3 worm cellular contexts compared by ENCODE assay signal in genomic region chrX:12171631-12172348, ce11.
A peak's percentile ranks its signal among the peaks of the same experiment; 100 is the strongest.
TF ChIP-seq lines count a peak whose summit lies in the region.

TSS of gene F57G12.1 (minus strand) at chrX:12171681.

TF ChIP-seq in whole organism, L1 larva, 84 proteins besides CTCF, POLR2A, EP300 and RAD21 (continued from another document and continues in another):
- TF ChIP-seq dsc-1 (tag; optimal IDR thresholded peaks at IDR 0.05; lab: Kevin White, UChicago): peak; percentile 64
- peak; percentile 60 for TF ChIP-seq fos-1 (tag; optimal IDR thresholded peaks at IDR 0.05; lab: Kevin White, UChicago)
- peak; percentile 35 for TF ChIP-seq mef-2 (tag; optimal IDR thresholded peaks at IDR 0.05; lab: Kevin White, UChicago)
- no peak for TF ChIP-seq aha-1 (tag; optimal IDR thresholded peaks at IDR 0.05; lab: Kevin White, UChicago)
- peak; percentile 86 for TF ChIP-seq fkh-8 (tag; optimal IDR thresholded peaks at IDR 0.05; lab: Kevin White, UChicago)
- no peak for TF ChIP-seq nhr-12 (tag; optimal IDR thresholded peaks at IDR 0.05; lab: Kevin White, UChicago)
- peak; percentile 18 for TF ChIP-seq sup-37 (GFP tag; optimal IDR thresholded peaks at IDR 0.05; lab: Kevin White, UChicago)
- peak; percentile 45 for TF ChIP-seq nhr-90 (tag; optimal IDR thresholded peaks at IDR 0.05; lab: Kevin White, UChicago; ENCODE audit: poor library complexity)
- peak; percentile 56 for TF ChIP-seq fkh-10 (GFP tag; optimal IDR thresholded peaks at IDR 0.05; lab: Kevin White, UChicago)
- peak; percentile 64 to 86 (median 75) for TF ChIP-seq ceh-82 (tag; optimal IDR thresholded peaks at IDR 0.05; lab: Kevin White, UChicago)
- no peak for TF ChIP-seq unc-62 (GFP tag; optimal IDR thresholded peaks at IDR 0.05; lab: Kevin White, UChicago)
- TF ChIP-seq egl-13 (tag; optimal IDR thresholded peaks at IDR 0.05; lab: Kevin White, UChicago): peak; percentile 25
- peak; percentile 84 for TF ChIP-seq nhr-71 (tag; optimal IDR thresholded peaks at IDR 0.05; lab: Kevin White, UChicago)
- no peak for TF ChIP-seq ces-1 (GFP tag; optimal IDR thresholded peaks at IDR 0.05; lab: Kevin White, UChicago)
- TF ChIP-seq ceh-88 (GFP tag; IDR thresholded peaks at IDR 0.05; lab: Robert Waterston, UW): no peak
- TF ChIP-seq nhr-20 (tag; optimal IDR thresholded peaks at IDR 0.05; lab: Kevin White, UChicago): peak; percentile 82
- TF ChIP-seq nhr-19 (GFP tag; conservative IDR thresholded peaks at IDR 0.05; lab: Robert Waterston, UW): peak; percentile 66
- TF ChIP-seq nhr-237 (tag; optimal IDR thresholded peaks at IDR 0.05; lab: Kevin White, UChicago): peak; percentile 30
- peak; percentile 36 for TF ChIP-seq ama-1 (optimal IDR thresholded peaks at IDR 0.05; lab: Kevin White, UChicago)
- TF ChIP-seq nhr-77 (tag; optimal IDR thresholded peaks at IDR 0.05; lab: Kevin White, UChicago): peak; percentile 81
- peak; percentile 65 for TF ChIP-seq unc-130 (tag; optimal IDR thresholded peaks at IDR 0.05; lab: Kevin White, UChicago)
- peak; percentile 77 for TF ChIP-seq nhr-85 (tag; lab: Kevin White, UChicago)
- TF ChIP-seq lin-35 (GFP tag; optimal IDR thresholded peaks at IDR 0.05; lab: Kevin White, UChicago): peak; percentile 59 to 62
- TF ChIP-seq sox-4 (tag; optimal IDR thresholded peaks at IDR 0.05; lab: Kevin White, UChicago): no peak
- TF ChIP-seq unc-86 (tag; optimal IDR thresholded peaks at IDR 0.05; lab: Kevin White, UChicago): peak; percentile 65
- peak; percentile 80 for TF ChIP-seq C16A3.4 (tag; optimal IDR thresholded peaks at IDR 0.05; lab: Kevin White, UChicago)
- TF ChIP-seq tbx-2 (tag; optimal IDR thresholded peaks at IDR 0.05; lab: Kevin White, UChicago): peak; percentile 73
- TF ChIP-seq snpc-4 (tag; optimal IDR thresholded peaks at IDR 0.05; lab: Kevin White, UChicago): peak; percentile 47
- peak in 1 of 2 experiments; percentile 83 for TF ChIP-seq mdl-1 (tag; optimal IDR thresholded peaks at IDR 0.05; lab: Kevin White, UChicago)
- peak; percentile 68 for TF ChIP-seq blmp-1 (tag; optimal IDR thresholded peaks at IDR 0.05; lab: Kevin White, UChicago)
- peak; percentile 95 for TF ChIP-seq lin-14 (GFP tag; optimal IDR thresholded peaks at IDR 0.05; lab: Kevin White, UChicago)
- TF ChIP-seq skn-1 (tag; optimal IDR thresholded peaks at IDR 0.05; lab: Kevin White, UChicago): peak; percentile 71
- TF ChIP-seq efl-1 (optimal IDR thresholded peaks at IDR 0.05; lab: Kevin White, UChicago): peak; percentile 48 to 76
- TF ChIP-seq efl-1 (GFP tag; optimal IDR thresholded peaks at IDR 0.05 in 1 of 2; lab: Kevin White, UChicago): peak in 1 of 2 experiments; percentile 40
- peak; percentile 57 for TF ChIP-seq pax-3 (tag; optimal IDR thresholded peaks at IDR 0.05; lab: Kevin White, UChicago)
- TF ChIP-seq F16B12.6 (tag; optimal IDR thresholded peaks at IDR 0.05; lab: Kevin White, UChicago): no peak
- no peak for TF ChIP-seq pag-3 (tag; optimal IDR thresholded peaks at IDR 0.05; lab: Kevin White, UChicago; ENCODE audit: borderline replicate concordance, insufficient read depth)
- peak in 2 of 3 experiments; percentile 27 to 31 for TF ChIP-seq dpl-1 (GFP tag; optimal IDR thresholded peaks at IDR 0.05; lab: Kevin White, UChicago)
- TF ChIP-seq lin-39 (tag; optimal IDR thresholded peaks at IDR 0.05; lab: Kevin White, UChicago): peak; percentile 7
- peak; percentile 10 for TF ChIP-seq elt-2 (tag; optimal IDR thresholded peaks at IDR 0.05; lab: Kevin White, UChicago)
- peak; percentile 27 for TF ChIP-seq ztf-4 (tag; optimal IDR thresholded peaks at IDR 0.05; lab: Kevin White, UChicago)
- peak; percentile 77 for TF ChIP-seq lin-13 (GFP tag; optimal IDR thresholded peaks at IDR 0.05; lab: Kevin White, UChicago)
- peak; percentile 77 for TF ChIP-seq jun-1 (tag; optimal IDR thresholded peaks at IDR 0.05; lab: Kevin White, UChicago)

TF ChIP-seq in whole organism, L3 larva, 47 proteins besides CTCF, POLR2A, EP300 and RAD21 (continued from another document):
- TF ChIP-seq nhr-77 (tag; optimal IDR thresholded peaks at IDR 0.05; lab: Kevin White, UChicago): no peak
- TF ChIP-seq ceh-16 (tag; optimal IDR thresholded peaks at IDR 0.05; lab: Kevin White, UChicago): no peak
- TF ChIP-seq fkh-2 (tag; optimal IDR thresholded peaks at IDR 0.05; lab: Kevin White, UChicago): no peak
- TF ChIP-seq nhr-237 (tag; optimal IDR thresholded peaks at IDR 0.05; lab: Kevin White, UChicago): no peak
- TF ChIP-seq egl-5 (tag; optimal IDR thresholded peaks at IDR 0.05; lab: Kevin White, UChicago): peak; percentile 48
- TF ChIP-seq tbx-2 (tag; optimal IDR thresholded peaks at IDR 0.05; lab: Kevin White, UChicago): peak; percentile 5
- TF ChIP-seq fos-1 (tag; optimal IDR thresholded peaks at IDR 0.05; lab: Kevin White, UChicago): no peak
- peak; percentile 97 for TF ChIP-seq lin-39 (tag; optimal IDR thresholded peaks at IDR 0.05; lab: Kevin White, UChicago)
- TF ChIP-seq aly-2 (tag; optimal IDR thresholded peaks at IDR 0.05; lab: Kevin White, UChicago): no peak
- TF ChIP-seq unc-62 (GFP tag; optimal IDR thresholded peaks at IDR 0.05; lab: Kevin White, UChicago): peak; percentile 55
- TF ChIP-seq ceh-28 (tag; optimal IDR thresholded peaks at IDR 0.05; lab: Kevin White, UChicago): peak; percentile 39
- TF ChIP-seq nhr-76 (tag; optimal IDR thresholded peaks at IDR 0.05; lab: Kevin White, UChicago): no peak
- TF ChIP-seq ama-1 (optimal IDR thresholded peaks at IDR 0.05; lab: Kevin White, UChicago): peak; percentile 81
- no peak for TF ChIP-seq ceh-82 (tag; optimal IDR thresholded peaks at IDR 0.05; lab: Kevin White, UChicago)
- no peak for TF ChIP-seq nhr-67 (tag; optimal IDR thresholded peaks at IDR 0.05; lab: Kevin White, UChicago)
- no peak for TF ChIP-seq zag-1 (tag; optimal IDR thresholded peaks at IDR 0.05; lab: Kevin White, UChicago)
- TF ChIP-seq fkh-10 (GFP tag; optimal IDR thresholded peaks at IDR 0.05; lab: Kevin White, UChicago): peak; percentile 56
- TF ChIP-seq unc-39 (tag; optimal IDR thresholded peaks at IDR 0.05; lab: Kevin White, UChicago): no peak
- no peak for TF ChIP-seq eor-1 (tag; optimal IDR thresholded peaks at IDR 0.05; lab: Kevin White, UChicago)
- no peak for TF ChIP-seq sea-2 (GFP tag; optimal IDR thresholded peaks at IDR 0.05; lab: Kevin White, UChicago)
- TF ChIP-seq elt-3 (tag; optimal IDR thresholded peaks at IDR 0.05; lab: Kevin White, UChicago): no peak
- TF ChIP-seq mml-1 (tag; optimal IDR thresholded peaks at IDR 0.05; lab: Kevin White, UChicago): no peak
- peak; percentile 85 for TF ChIP-seq pha-4 (tag; optimal IDR thresholded peaks at IDR 0.05; lab: Kevin White, UChicago)
- TF ChIP-seq jun-1 (tag; optimal IDR thresholded peaks at IDR 0.05; lab: Kevin White, UChicago): peak; percentile 36
- TF ChIP-seq ztf-4 (tag; optimal IDR thresholded peaks at IDR 0.05; lab: Kevin White, UChicago): no peak
- peak; percentile 88 for TF ChIP-seq nhr-25 (tag; optimal IDR thresholded peaks at IDR 0.05; lab: Kevin White, UChicago)
- no peak for TF ChIP-seq ceh-9 (tag; optimal IDR thresholded peaks at IDR 0.05; lab: Kevin White, UChicago)
- no peak for TF ChIP-seq nhr-12 (tag; optimal IDR thresholded peaks at IDR 0.05; lab: Kevin White, UChicago)

TF ChIP-seq in whole organism, young adult, 124 proteins besides CTCF, POLR2A, EP300 and RAD21 (continued from another document and continues in another):
- TF ChIP-seq gei-17 (GFP tag; optimal IDR thresholded peaks at IDR 0.05; lab: Kevin White, UChicago) (peak; percentile 77), snpc-4 (GFP tag; optimal IDR thresholded peaks at IDR 0.05; lab: Kevin White, UChicago) (no peak), snpc-4 (tag; optimal IDR thresholded peaks at IDR 0.05; lab: Kevin White, UChicago) (peak in 1 of 4 experiments; percentile 50), Y56A3A.18 (GFP tag; IDR thresholded peaks at IDR 0.05; lab: Robert Waterston, UW) (peak; percentile 55; the same call in 1 of the 2 replicates), ceh-100 (GFP tag; IDR thresholded peaks at IDR 0.05; lab: Robert Waterston, UW) (no peak), let-526 (GFP tag; IDR thresholded peaks at IDR 0.05; lab: Robert Waterston, UW) (no peak), nfya-2 (GFP tag; IDR thresholded peaks at IDR 0.05; lab: Robert Waterston, UW) (no peak), T07F8.4 (tag; optimal IDR thresholded peaks at IDR 0.05; lab: Kevin White, UChicago) (no peak), lin-26 (GFP tag; IDR thresholded peaks at IDR 0.05; lab: Robert Waterston, UW) (no peak), him-1 (tag; optimal IDR thresholded peaks at IDR 0.05; lab: Kevin White, UChicago) (no peak), madf-8 (GFP tag; conservative IDR thresholded peaks at IDR 0.05; lab: Robert Waterston, UW) (no peak), cebp-1 (GFP tag; IDR thresholded peaks at IDR 0.05; lab: Robert Waterston, UW) (0 out of 2 replicates have a peak, but pooled peaks have one; percentile 14), cebp-1 (tag; optimal IDR thresholded peaks at IDR 0.05; lab: Kevin White, UChicago) (peak; percentile 80), ceh-40 (GFP tag; IDR thresholded peaks at IDR 0.05; lab: Robert Waterston, UW) (no peak), tlf-1 (GFP tag; optimal IDR thresholded peaks at IDR 0.05; lab: Kevin White, UChicago) (no peak), aptf-2 (GFP tag; conservative IDR thresholded peaks at IDR 0.05; lab: Robert Waterston, UW) (no peak), F23B12.7 (tag; optimal IDR thresholded peaks at IDR 0.05; lab: Kevin White, UChicago; ENCODE audit: insufficient read depth) (peak; percentile 1), unc-62 (GFP tag; optimal IDR thresholded peaks at IDR 0.05; lab: Kevin White, UChicago) (peak; percentile 59), chd-7 (tag; optimal IDR thresholded peaks at IDR 0.05; lab: Kevin White, UChicago) (peak; percentile 76), Y53G8AR.9 (GFP tag; conservative IDR thresholded peaks at IDR 0.05; lab: Robert Waterston, UW) (no peak), F37B4.10 (GFP tag; IDR thresholded peaks at IDR 0.05; lab: Robert Waterston, UW) (no peak), snpc-1.1 (tag; optimal IDR thresholded peaks at IDR 0.05; lab: Kevin White, UChicago; ENCODE audit: insufficient read depth) (no peak), atf-7 (tag; optimal IDR thresholded peaks at IDR 0.05; lab: Kevin White, UChicago) (no peak), efl-1 (GFP tag; optimal IDR thresholded peaks at IDR 0.05; lab: Kevin White, UChicago) (no peak), attf-6 (GFP tag; IDR thresholded peaks at IDR 0.05; lab: Robert Waterston, UW) (0 out of 2 replicates have a peak, but pooled peaks have one; percentile 12), nhr-120 (GFP tag; IDR thresholded peaks at IDR 0.05; lab: Robert Waterston, UW) (no peak), repo-1 (tag; optimal IDR thresholded peaks at IDR 0.05; lab: Kevin White, UChicago) (peak; percentile 28), rcor-1 (GFP tag; IDR thresholded peaks at IDR 0.05; lab: Robert Waterston, UW) (peak; percentile 22; the same call in 1 of the 2 replicates), athp-1 (tag; optimal IDR thresholded peaks at IDR 0.05; lab: Kevin White, UChicago) (no peak), ztf-26 (tag; optimal IDR thresholded peaks at IDR 0.05; lab: Kevin White, UChicago) (peak; percentile 16), ceh-91 (GFP tag; IDR thresholded peaks at IDR 0.05; lab: Robert Waterston, UW) (no peak), ztf-28 (GFP tag; IDR thresholded peaks at IDR 0.05; lab: Robert Waterston, UW) (no peak), F57C9.4 (tag; optimal IDR thresholded peaks at IDR 0.05; lab: Kevin White, UChicago) (no peak), zfh-2 (GFP tag; conservative IDR thresholded peaks at IDR 0.05; lab: Robert Waterston, UW) (peak; percentile 99), lsy-27 (tag; optimal IDR thresholded peaks at IDR 0.05; lab: Kevin White, UChicago; ENCODE audit: borderline replicate concordance, insufficient read depth) (peak; percentile 24), T26A5.8 (tag; optimal IDR thresholded peaks at IDR 0.05; lab: Kevin White, UChicago) (no peak), let-607 (tag; optimal IDR thresholded peaks at IDR 0.05; lab: Kevin White, UChicago) (no peak), tbx-9 (tag; optimal IDR thresholded peaks at IDR 0.05; lab: Kevin White, UChicago; ENCODE audit: borderline replicate concordance) (no peak), aptf-3 (GFP tag; IDR thresholded peaks at IDR 0.05; lab: Robert Waterston, UW) (no peak), dpff-1 (tag; optimal IDR thresholded peaks at IDR 0.05; lab: Kevin White, UChicago) (no peak), F49E8.2 (tag; optimal IDR thresholded peaks at IDR 0.05; lab: Kevin White, UChicago; ENCODE audit: insufficient read depth) (no peak), ceh-79 (tag; optimal IDR thresholded peaks at IDR 0.05; lab: Kevin White, UChicago) (no peak), nhr-80 (tag; optimal IDR thresholded peaks at IDR 0.05; lab: Kevin White, UChicago) (peak; percentile 51), ccch-3 (GFP tag; optimal IDR thresholded peaks at IDR 0.05; lab: Kevin White, UChicago) (peak; percentile 4), ekl-4 (GFP tag; IDR thresholded peaks at IDR 0.05; lab: Robert Waterston, UW) (0 out of 2 replicates have a peak, but pooled peaks have one; percentile 46), dox-1 (GFP tag; IDR thresholded peaks at IDR 0.05; lab: Robert Waterston, UW) (peak; percentile 65; the same call in 1 of the 2 replicates), lag-1 (GFP tag; IDR thresholded peaks at IDR 0.05; lab: Robert Waterston, UW) (no peak), lin-54 (GFP tag; optimal IDR thresholded peaks at IDR 0.05; lab: Kevin White, UChicago) (no peak), nfyb-1 (GFP tag; IDR thresholded peaks at IDR 0.05; lab: Robert Waterston, UW) (no peak; the same call in 1 of the 2 replicates), sdz-38 (tag; optimal IDR thresholded peaks at IDR 0.05; lab: Kevin White, UChicago) (peak; percentile 38), F57A8.1 (GFP tag; optimal IDR thresholded peaks at IDR 0.05; lab: Kevin White, UChicago) (no peak), lir-1 (GFP tag; conservative IDR thresholded peaks at IDR 0.05; lab: Robert Waterston, UW) (no peak), mes-4 (tag; optimal IDR thresholded peaks at IDR 0.05; lab: Kevin White, UChicago) (no peak), pha-4 (tag; optimal IDR thresholded peaks at IDR 0.05; lab: Kevin White, UChicago) (no peak), hrde-1 (tag; optimal IDR thresholded peaks at IDR 0.05; lab: Kevin White, UChicago; ENCODE audit: borderline replicate concordance) (no peak), Y79H2A.3 (GFP tag; conservative IDR thresholded peaks at IDR 0.05; lab: Robert Waterston, UW) (no peak), madf-3 (GFP tag; IDR thresholded peaks at IDR 0.05; lab: Robert Waterston, UW) (no peak), C17E4.6 (GFP tag; IDR thresholded peaks at IDR 0.05; lab: Robert Waterston, UW) (no peak), F10E7.11 (tag; optimal IDR thresholded peaks at IDR 0.05; lab: Kevin White, UChicago) (no peak), rec-8 (tag; optimal IDR thresholded peaks at IDR 0.05; lab: Kevin White, UChicago) (no peak), cebp-2 (GFP tag; IDR thresholded peaks at IDR 0.05; lab: Robert Waterston, UW) (no peak), die-1 (tag; optimal IDR thresholded peaks at IDR 0.05; lab: Kevin White, UChicago) (peak; percentile 37), Y67H2A.10 (GFP tag; conservative IDR thresholded peaks at IDR 0.05; lab: Robert Waterston, UW) (no peak), fkh-3 (tag; optimal IDR thresholded peaks at IDR 0.05; lab: Kevin White, UChicago) (no peak), ztf-6 (GFP tag; IDR thresholded peaks at IDR 0.05; lab: Robert Waterston, UW) (no peak), B0035.1 (tag; optimal IDR thresholded peaks at IDR 0.05; lab: Kevin White, UChicago) (no peak), K12H6.12 (tag; optimal IDR thresholded peaks at IDR 0.05; lab: Kevin White, UChicago) (peak; percentile 91), ztf-22 (GFP tag; optimal IDR thresholded peaks at IDR 0.05; lab: Kevin White, UChicago) (no peak), F33H1.4 (GFP tag; IDR thresholded peaks at IDR 0.05; lab: Robert Waterston, UW) (no peak), ztf-25 (GFP tag; IDR thresholded peaks at IDR 0.05; lab: Robert Waterston, UW) (no peak), snpc-1.3 (tag; optimal IDR thresholded peaks at IDR 0.05; lab: Kevin White, UChicago; ENCODE audit: insufficient read depth) (no peak), mel-28 (tag; optimal IDR thresholded peaks at IDR 0.05; lab: Kevin White, UChicago; ENCODE audit: borderline replicate concordance) (no peak)
